Worm (Caenorhabditis elegans) whole organism, L4 larva: ENCODE results near the gene spig-4.

Experiments used
- F37D6.2 ChIP-seq: sonication (generic microtip); optimal IDR thresholded peaks from 2 replicates; lab custom pipeline; 2016; ENCODE audit warnings: mild to moderate bottlenecking, missing genetic modification characterization, missing compliant biosample characterization
- aly-2 ChIP-seq: sonication (generic microtip); optimal IDR thresholded peaks from 2 replicates; lab custom pipeline; 2018; ENCODE audit warnings: missing biosample characterization, missing genetic modification characterization
- hlh-11 ChIP-seq: fragments of 200-800 bp; sonication (Bioruptor generic); optimal IDR thresholded peaks from 2 replicates; lab custom pipeline; 2018; ENCODE audit warnings: mild to moderate bottlenecking, missing genetic modification characterization, missing compliant biosample characterization
- lin-39 ChIP-seq: fragments of 150-350 bp; optimal IDR thresholded peaks from 2 replicates; lab custom pipeline; 2014; ENCODE audit warnings: missing biosample characterization, missing genetic modification reagents, missing genetic modification characterization
- mxl-2 ChIP-seq: fragments of 200-800 bp; sonication (Bioruptor generic); conservative IDR thresholded peaks from 2 replicates; pipeline ENCODE4 v1.3.6; 2022; ENCODE audit warnings: missing genetic modification reagents, missing genetic modification characterization, missing compliant biosample characterization
- nhr-11 ChIP-seq: fragments of 150-350 bp; optimal IDR thresholded peaks from 2 replicates; lab custom pipeline; 2014; ENCODE audit warnings: missing biosample characterization, missing genetic modification characterization
- pqm-1 ChIP-seq: sonication (generic microtip); optimal IDR thresholded peaks from 2 replicates; lab custom pipeline; 2017; ENCODE audit warnings: missing biosample characterization, missing genetic modification characterization
- zfp-3 ChIP-seq: fragments of 200-800 bp; sonication (Bioruptor generic); conservative IDR thresholded peaks from 2 replicates; pipeline ENCODE4 v1.3.6; 2022; ENCODE audit warnings: missing genetic modification reagents, missing genetic modification characterization, missing compliant biosample characterization

DNA sequence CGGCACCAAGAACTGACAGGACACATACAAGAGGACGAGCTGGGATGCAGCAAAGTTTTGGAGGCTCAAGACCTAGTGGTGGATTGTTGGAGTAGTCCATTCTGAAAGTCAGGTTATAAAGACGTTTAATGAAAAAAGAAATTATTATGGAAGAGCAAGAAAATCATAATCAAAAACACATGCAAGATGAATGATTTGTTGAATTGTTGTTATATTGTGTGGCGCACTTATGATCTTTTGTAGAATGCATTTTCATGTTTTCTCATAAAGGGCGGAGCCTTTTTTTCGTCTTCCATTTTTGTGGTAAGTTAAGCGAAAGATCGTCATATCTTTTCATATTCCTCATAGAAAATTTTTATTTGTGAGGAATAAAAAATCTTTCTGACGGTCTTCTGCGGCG is 9.9 kb upstream of the spig-4 start, which contains the start of gene F47B8.2:
- TF ChIP-seq aly-2 (no peak), lin-39 (tag; lab: Kevin White, UChicago) (no peak), mxl-2 (GFP tag; lab: Robert Waterston, UW) (no peak), zfp-3 (GFP tag; lab: Robert Waterston, UW) (no peak), F37D6.2 (tag; lab: Kevin White, UChicago) (no peak), nhr-11 (no peak), hlh-11 (tag; lab: Kevin White, UChicago) (no peak), pqm-1 (tag; lab: Kevin White, UChicago) (no peak)
